Worm (Caenorhabditis elegans) whole organism, L4 larva: ENCODE measurements around the gene R04A9.1.

Experiments
- aly-2 ChIP-seq: sonication (generic microtip); optimal IDR thresholded peaks from 2 replicates; lab custom pipeline; 2018; ENCODE audit warnings: missing biosample characterization, missing genetic modification characterization
- ama-1 ChIP-seq: fragments of 150-350 bp; optimal IDR thresholded peaks from 2 replicates; lab custom pipeline; 2014; ENCODE audit warnings: inconsistent platforms, mixed read lengths
- daf-8 ChIP-seq: fragments of 200-800 bp; sonication (Bioruptor generic); IDR thresholded peaks from 2 replicates; pipeline ENCODE4 v1.3.6; 2022; ENCODE audit warnings: missing genetic modification characterization, missing compliant biosample characterization
- dmd-8 ChIP-seq: fragments of 200-800 bp; sonication (Bioruptor generic); IDR thresholded peaks from 2 replicates; pipeline ENCODE4 v1.3.6; 2022; ENCODE audit warnings: missing genetic modification characterization, missing compliant biosample characterization
- fos-1 ChIP-seq: fragments of 150-350 bp; optimal IDR thresholded peaks from 2 replicates; lab custom pipeline; 2014; ENCODE audit warnings: missing biosample characterization, missing genetic modification characterization
- lim-7 ChIP-seq: fragments of 200-800 bp; sonication (Bioruptor generic); IDR thresholded peaks from 2 replicates; pipeline ENCODE4 v1.3.6; 2022; ENCODE audit warnings: missing genetic modification characterization, missing compliant biosample characterization
- lin-15B ChIP-seq: fragments of 150-350 bp; sonication (generic microtip); optimal IDR thresholded peaks from 3 replicates; lab custom pipeline; 2014; ENCODE audit warnings: missing biosample characterization, missing genetic modification characterization
- lin-39 ChIP-seq: fragments of 150-350 bp; optimal IDR thresholded peaks from 2 replicates; lab custom pipeline; 2014; ENCODE audit warnings: missing biosample characterization, missing genetic modification reagents, missing genetic modification characterization
- nhr-77 ChIP-seq: fragments of 150-350 bp; optimal IDR thresholded peaks from 2 replicates; lab custom pipeline; 2014; ENCODE audit warnings: missing biosample characterization, missing genetic modification characterization
- php-3 ChIP-seq: fragments of 200-800 bp; sonication (Bioruptor generic); IDR thresholded peaks from 2 replicates; pipeline ENCODE4 v1.3.6; 2022; ENCODE audit warnings: missing genetic modification reagents, missing genetic modification characterization, missing compliant biosample characterization
- pqm-1 ChIP-seq: sonication (generic microtip); optimal IDR thresholded peaks from 2 replicates; lab custom pipeline; 2017; ENCODE audit warnings: missing biosample characterization, missing genetic modification characterization
- skn-1 ChIP-seq: fragments of 150-350 bp; optimal IDR thresholded peaks from 2 replicates; lab custom pipeline; 2014; ENCODE audit warnings: missing biosample characterization, missing genetic modification characterization
- zag-1 ChIP-seq: fragments of 150-350 bp; optimal IDR thresholded peaks from 2 replicates; lab custom pipeline; 2014; ENCODE audit warnings: missing biosample characterization, missing genetic modification characterization

DNA sequence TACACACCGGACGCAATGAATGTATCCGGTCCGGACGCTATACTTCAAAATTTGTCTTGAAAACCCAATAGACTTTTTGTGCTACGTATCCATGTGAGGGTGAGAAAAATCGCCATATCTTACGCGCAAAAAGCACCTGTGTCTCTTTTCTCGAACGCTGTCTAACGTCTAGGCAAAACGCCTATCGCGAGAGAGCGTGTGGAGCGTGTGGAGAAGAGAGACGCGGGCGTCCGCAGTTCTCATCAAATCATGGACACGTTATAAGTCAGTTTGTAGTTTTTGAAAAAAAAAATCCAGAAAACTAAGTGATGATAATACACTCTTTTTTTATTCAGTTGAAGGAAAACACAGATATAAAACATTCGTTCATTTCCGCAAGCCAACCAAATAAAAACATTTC lies 23.7 kb upstream of the R04A9.1 start:
- TF ChIP-seq pqm-1 (no peak), skn-1 (tag; lab: Kevin White, UChicago) (no peak), lin-15B (tag; lab: Kevin White, UChicago) (no peak), lin-39 (tag; lab: Kevin White, UChicago) (no peak), dmd-8 (no peak), fos-1 (tag; lab: Kevin White, UChicago) (no peak), lim-7 (GFP tag; lab: Robert Waterston, UW) (no peak), zag-1 (tag; lab: Kevin White, UChicago) (no peak), daf-8 (GFP tag; lab: Robert Waterston, UW) (no peak), aly-2 (no peak), php-3 (GFP tag; lab: Robert Waterston, UW) (no peak), nhr-77 (tag; lab: Kevin White, UChicago) (no peak), ama-1 (no peak)
